Worm (Caenorhabditis elegans): ENCODE measurements around the gene C11H1.7.
A peak's percentile ranks its signal among the peaks of the same experiment; 100 is the strongest.

The C11H1.7 gene

ce11 chrX:14322793-14323192, 4.4 kb upstream of the C11H1.7 start:
- TF ChIP-seq dao-5 (tag; optimal IDR thresholded peaks at IDR 0.05) (no peak), him-1 (tag; optimal IDR thresholded peaks at IDR 0.05) (no peak), W03F9.2 (tag; optimal IDR thresholded peaks at IDR 0.05) (no peak)

ce11 chrX:14324289-14324688, 2.9 kb upstream of the C11H1.7 start:
- no peak for TF ChIP-seq dao-5 (tag; optimal IDR thresholded peaks at IDR 0.05)
- no peak for TF ChIP-seq W03F9.2 (tag; optimal IDR thresholded peaks at IDR 0.05)
- no peak for TF ChIP-seq him-1 (tag; optimal IDR thresholded peaks at IDR 0.05)

- TF ChIP-seq him-1 (tag; optimal IDR thresholded peaks at IDR 0.05) (no peak), W03F9.2 (tag; optimal IDR thresholded peaks at IDR 0.05) (no peak), dao-5 (tag; optimal IDR thresholded peaks at IDR 0.05) (no peak)
Observed at ce11 chrX:14326578-14326977, 631 bp upstream of the C11H1.7 start.

ce11 chrX:14329348-14329747, 2.1 kb downstream of the C11H1.7 start:
- TF ChIP-seq dao-5 (tag; optimal IDR thresholded peaks at IDR 0.05): no peak
- no peak for TF ChIP-seq W03F9.2 (tag; optimal IDR thresholded peaks at IDR 0.05)
- no peak for TF ChIP-seq him-1 (tag; optimal IDR thresholded peaks at IDR 0.05)

- TF ChIP-seq dao-5 (tag; optimal IDR thresholded peaks at IDR 0.05) (no peak), him-1 (tag; optimal IDR thresholded peaks at IDR 0.05) (no peak), W03F9.2 (tag; optimal IDR thresholded peaks at IDR 0.05) (no peak)
Observed at ce11 chrX:14334151-14334550, 6.9 kb downstream of the C11H1.7 start.

- TF ChIP-seq him-1 (tag; optimal IDR thresholded peaks at IDR 0.05): no peak
- no peak for TF ChIP-seq dao-5 (tag; optimal IDR thresholded peaks at IDR 0.05)
- TF ChIP-seq W03F9.2 (tag; optimal IDR thresholded peaks at IDR 0.05): no peak
Observed at ce11 chrX:14335220-14335619, 8.0 kb downstream of the C11H1.7 start, which contains the start of gene K04G11.1. TSS of gene K04G11.1 (plus strand) at chrX:14335520.

ce11 chrX:14335621-14336020, 8.4 kb downstream of the C11H1.7 start:
- TF ChIP-seq W03F9.2 (tag; optimal IDR thresholded peaks at IDR 0.05) (no peak), him-1 (tag; optimal IDR thresholded peaks at IDR 0.05) (no peak), dao-5 (tag; optimal IDR thresholded peaks at IDR 0.05) (no peak)

- TF ChIP-seq dao-5 (tag; optimal IDR thresholded peaks at IDR 0.05) (no peak), W03F9.2 (tag; optimal IDR thresholded peaks at IDR 0.05) (no peak), him-1 (tag; optimal IDR thresholded peaks at IDR 0.05) (no peak)
Observed at ce11 chrX:14338896-14339295, 11.7 kb downstream of the C11H1.7 start.

ce11 chrX:14339723-14340122, 12.5 kb downstream of the C11H1.7 start:
- TF ChIP-seq him-1 (tag; optimal IDR thresholded peaks at IDR 0.05) (no peak), dao-5 (tag; optimal IDR thresholded peaks at IDR 0.05) (no peak), W03F9.2 (tag; optimal IDR thresholded peaks at IDR 0.05) (no peak)

ce11 chrX:14340381-14340780, 13.2 kb downstream of the C11H1.7 start, which contains the start of gene sel-7:
TSS of gene sel-7 (minus strand) at chrX:14340481.
- no peak for TF ChIP-seq dao-5 (tag; optimal IDR thresholded peaks at IDR 0.05)
- no peak for TF ChIP-seq him-1 (tag; optimal IDR thresholded peaks at IDR 0.05)
- TF ChIP-seq W03F9.2 (tag; optimal IDR thresholded peaks at IDR 0.05): no peak

ce11 chrX:14347573-14347972, 20.4 kb downstream of the C11H1.7 start, which contains the start of gene K04G11.3:
TSS of gene K04G11.3 (minus strand) at chrX:14347673.
- no peak for TF ChIP-seq W03F9.2 (tag; optimal IDR thresholded peaks at IDR 0.05)
- no peak for TF ChIP-seq dao-5 (tag; optimal IDR thresholded peaks at IDR 0.05)
- no peak for TF ChIP-seq him-1 (tag; optimal IDR thresholded peaks at IDR 0.05)

- TF ChIP-seq W03F9.2 (tag; optimal IDR thresholded peaks at IDR 0.05): no peak
Observed at ce11 chrX:14349690-14350168, 22.5 kb downstream of the C11H1.7 start, which contains the start of gene wdr-5.2. TSS of gene wdr-5.2 (plus strand) at chrX:14350118.

- TF ChIP-seq dao-5 (tag; optimal IDR thresholded peaks at IDR 0.05) (no peak), W03F9.2 (tag; optimal IDR thresholded peaks at IDR 0.05) (no peak)
Observed at ce11 chrX:14355034-14355433, 27.8 kb downstream of the C11H1.7 start.

ce11 chrX:14356683-14357287, 29.6 kb downstream of the C11H1.7 start:
- TF ChIP-seq him-1 (tag; optimal IDR thresholded peaks at IDR 0.05) (peak; percentile 1), W03F9.2 (tag; optimal IDR thresholded peaks at IDR 0.05) (no peak), dao-5 (tag; optimal IDR thresholded peaks at IDR 0.05) (no peak)

ce11 chrX:14359571-14359970, 32.4 kb downstream of the C11H1.7 start:
- TF ChIP-seq W03F9.2 (tag; optimal IDR thresholded peaks at IDR 0.05): no peak
- TF ChIP-seq him-1 (tag; optimal IDR thresholded peaks at IDR 0.05): no peak
- no peak for TF ChIP-seq dao-5 (tag; optimal IDR thresholded peaks at IDR 0.05)

All from whole organism, L4/young adult.